Worm (Caenorhabditis elegans): ENCODE data around the gene nhr-91.

nhr-91 gene

DNA sequence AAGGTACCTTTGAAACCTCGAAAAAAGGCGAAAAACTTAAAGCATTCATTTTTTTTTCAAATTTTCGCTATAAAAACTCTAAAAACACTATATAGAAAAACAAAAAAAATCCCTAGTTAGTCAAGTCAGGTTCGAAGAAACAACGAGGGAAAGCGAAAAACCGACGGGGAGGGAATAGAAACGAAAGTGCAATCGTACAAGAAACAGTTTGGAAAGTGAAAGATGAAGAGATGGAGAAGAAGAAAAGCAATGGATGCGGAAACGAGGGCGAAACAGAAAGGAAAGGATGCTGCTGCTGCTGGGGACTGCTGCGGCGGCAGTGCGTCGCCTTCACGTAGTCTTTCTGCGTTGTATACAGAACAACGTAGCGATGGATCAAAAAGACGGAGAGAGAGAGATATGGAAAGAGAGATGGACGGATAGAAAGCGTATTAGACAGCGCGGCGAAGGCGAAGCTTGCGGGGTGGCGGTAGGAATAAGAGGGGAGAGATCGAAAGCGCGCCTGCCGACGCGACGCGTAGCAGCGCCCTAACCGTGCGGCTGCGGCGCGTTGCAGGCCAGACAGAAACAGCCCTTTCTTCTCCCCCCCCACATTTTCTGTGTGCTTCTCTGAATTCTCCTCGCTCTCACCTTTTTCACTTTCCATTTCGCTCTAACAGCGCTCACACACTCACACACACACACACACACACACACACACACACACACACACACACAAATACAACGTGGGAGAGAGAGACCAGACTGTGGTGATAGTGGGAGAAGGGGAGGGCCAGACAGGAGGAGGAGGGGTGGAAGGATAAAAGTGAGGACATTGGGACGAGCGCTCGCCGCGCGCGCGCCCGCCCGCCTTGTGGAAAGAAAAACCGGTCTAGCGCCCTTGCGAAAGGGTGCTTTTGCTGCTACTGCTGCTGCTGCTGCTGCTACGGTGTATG, 34.1 kb upstream of the nhr-91 start:
- TF ChIP-seq ztf-1 (GFP tag; conservative IDR thresholded peaks at IDR 0.05) (no peak), mdl-1 (tag; optimal IDR thresholded peaks at IDR 0.05) (peak; percentile 2 to 92), peb-1 (tag; optimal IDR thresholded peaks at IDR 0.05) (no peak), gmeb-1 (tag; optimal IDR thresholded peaks at IDR 0.05) (peak; percentile 60), elt-3 (tag; optimal IDR thresholded peaks at IDR 0.05) (no peak), ztf-4 (tag; optimal IDR thresholded peaks at IDR 0.05) (peak; percentile 89), snpc-4 (tag; optimal IDR thresholded peaks at IDR 0.05) (peak; percentile 73), dmd-4 (tag; optimal IDR thresholded peaks at IDR 0.05) (no peak), skn-1 (tag; optimal IDR thresholded peaks at IDR 0.05) (no peak), egl-27 (tag; optimal IDR thresholded peaks at IDR 0.05) (peak; percentile 94), nhr-77 (tag; optimal IDR thresholded peaks at IDR 0.05) (no peak), ZK546.5 (tag; optimal IDR thresholded peaks at IDR 0.05) (no peak), nhr-129 (tag; optimal IDR thresholded peaks at IDR 0.05) (peak; percentile 94), mbf-1 (tag; optimal IDR thresholded peaks at IDR 0.05) (no peak), C34F6.9 (tag; optimal IDR thresholded peaks at IDR 0.05) (peak; percentile 73), nhr-10 (tag; optimal IDR thresholded peaks at IDR 0.05) (peak; percentile 8), nhr-21 (tag; optimal IDR thresholded peaks at IDR 0.05) (peak; percentile 94), nhr-12 (tag; optimal IDR thresholded peaks at IDR 0.05) (peak; percentile 13), alr-1 (tag; optimal IDR thresholded peaks at IDR 0.05) (no peak), F13H6.1 (tag; optimal IDR thresholded peaks at IDR 0.05) (peak; percentile 97), aly-2 (tag; optimal IDR thresholded peaks at IDR 0.05) (no peak), mab-5 (tag; optimal IDR thresholded peaks at IDR 0.05) (peak; percentile 60), R02D3.7 (tag; optimal IDR thresholded peaks at IDR 0.05) (no peak), nhr-6 (tag; optimal IDR thresholded peaks at IDR 0.05) (peak; percentile 38), nhr-23 (tag; optimal IDR thresholded peaks at IDR 0.05) (no peak), nhr-11 (tag; optimal IDR thresholded peaks at IDR 0.05) (no peak), lin-11 (tag; optimal IDR thresholded peaks at IDR 0.05) (peak; percentile 77), nhr-25 (tag; optimal IDR thresholded peaks at IDR 0.05) (peak; percentile 98), zag-1 (tag; optimal IDR thresholded peaks at IDR 0.05) (peak; percentile 27), ceh-16 (tag; optimal IDR thresholded peaks at IDR 0.05) (peak; percentile 35), sem-4 (tag; optimal IDR thresholded peaks at IDR 0.05) (peak; percentile 91), Y55F3AM.14 (GFP tag; optimal IDR thresholded peaks at IDR 0.05) (peak; percentile 96), lsy-2 (tag; optimal IDR thresholded peaks at IDR 0.05) (peak; percentile 51 to 75), unc-55 (GFP tag; optimal IDR thresholded peaks at IDR 0.05) (peak; percentile 63), sma-9 (GFP tag; optimal IDR thresholded peaks at IDR 0.05) (peak; percentile 87), sma-9 (tag; optimal IDR thresholded peaks at IDR 0.05) (no peak), ama-1 (optimal IDR thresholded peaks at IDR 0.05) (no peak), lin-39 (tag; optimal IDR thresholded peaks at IDR 0.05) (no peak), unc-62 (GFP tag; optimal IDR thresholded peaks at IDR 0.05) (peak; percentile 40), sma-3 (GFP tag; optimal IDR thresholded peaks at IDR 0.05) (peak; percentile 60), lin-13 (GFP tag; optimal IDR thresholded peaks at IDR 0.05) (peak; percentile 88), ztf-11 (tag; optimal IDR thresholded peaks at IDR 0.05) (no peak), nhr-237 (tag; optimal IDR thresholded peaks at IDR 0.05) (no peak), ceh-82 (tag; optimal IDR thresholded peaks at IDR 0.05) (no peak), crh-2 (tag; optimal IDR thresholded peaks at IDR 0.05) (peak; percentile 92), elt-1 (tag; optimal IDR thresholded peaks at IDR 0.05) (no peak), fos-1 (tag; optimal IDR thresholded peaks at IDR 0.05) (peak; percentile 19), blmp-1 (tag; optimal IDR thresholded peaks at IDR 0.05; ENCODE audit: insufficient read depth) (peak; percentile 98), unc-39 (tag; optimal IDR thresholded peaks at IDR 0.05) (no peak)
